Fruit fly (Drosophila melanogaster) whole organism, wandering third instar larva: ENCODE measurements around the gene pall.
A peak's percentile ranks its signal among the peaks of the same experiment; 100 is the strongest.

ENCODE experiments used
- Abd-B ChIP-seq: fragments of >200 bp; optimal IDR thresholded peaks from 2 replicates; lab custom pipeline; 2017; ENCODE audit warnings: missing biosample characterization, missing genetic modification characterization
- CG32264 ChIP-seq: fragments of 200-800 bp; sonication (Bioruptor generic); optimal IDR thresholded peaks from 2 replicates; lab custom pipeline; 2016; ENCODE audit warnings: missing biosample characterization, missing genetic modification characterization
- CG9705 ChIP-seq: fragments of 200-800 bp; sonication (Bioruptor generic); optimal IDR thresholded peaks from 2 replicates; lab custom pipeline; 2018; ENCODE audit warnings: missing biosample characterization, mild to moderate bottlenecking, missing genetic modification characterization
- CrebA ChIP-seq: fragments of 200-800 bp; sonication (Bioruptor generic); optimal IDR thresholded peaks from 2 replicates; lab custom pipeline; 2016; ENCODE audit warnings: missing biosample characterization, mild to moderate bottlenecking, missing genetic modification characterization, borderline replicate concordance
- Dfd ChIP-seq: fragments of >200 bp; optimal IDR thresholded peaks from 2 replicates; lab custom pipeline; 2017; ENCODE audit warnings: missing biosample characterization, missing genetic modification characterization
- Dif ChIP-seq: fragments of 200-275, 200-300 bp; sonication (Bioruptor generic); optimal IDR thresholded peaks from 2 replicates; lab custom pipeline; 2018; ENCODE audit warnings: missing biosample characterization, missing genetic modification characterization; ENCODE audit not compliant: partially characterized antibody
- GATAd ChIP-seq: sonication (Bioruptor generic); optimal IDR thresholded peaks from 2 replicates; lab custom pipeline; 2016; ENCODE audit warnings: missing biosample characterization, missing genetic modification characterization
- HLH106 ChIP-seq: fragments of 200-800 bp; optimal IDR thresholded peaks from 3 replicates; lab custom pipeline; 2019; ENCODE audit warnings: missing biosample characterization, mild to moderate bottlenecking, missing genetic modification characterization, moderate library complexity
- Hnf4 ChIP-seq: fragments of 200-800 bp; sonication (Bioruptor generic); optimal IDR thresholded peaks from 2 replicates; lab custom pipeline; 2016; ENCODE audit warnings: missing biosample characterization, mild to moderate bottlenecking, missing genetic modification characterization
- Hr78 ChIP-seq: fragments of >200 bp; optimal IDR thresholded peaks from 2 replicates; lab custom pipeline; 2017; ENCODE audit warnings: missing biosample characterization, missing genetic modification characterization
- Hr83 ChIP-seq: fragments of 200-300 bp; sonication (Bioruptor generic); optimal IDR thresholded peaks from 2 replicates; lab custom pipeline; 2016; ENCODE audit warnings: missing biosample characterization, mild to moderate bottlenecking, missing genetic modification characterization, moderate library complexity; ENCODE audit not compliant: poor library complexity, severe bottlenecking
- Jra ChIP-seq: sonication (Bioruptor generic); optimal IDR thresholded peaks from 2 replicates; lab custom pipeline; 2016; ENCODE audit warnings: missing biosample characterization, missing genetic modification characterization
- Mio ChIP-seq: sonication (Bioruptor generic); optimal IDR thresholded peaks from 2 replicates; lab custom pipeline; 2016; ENCODE audit warnings: missing biosample characterization, missing genetic modification characterization
- Myc ChIP-seq: fragments of >200 bp; optimal IDR thresholded peaks from 2 replicates; lab custom pipeline; 2017
- N ChIP-seq: fragments of >200 bp; optimal IDR thresholded peaks from 2 replicates; lab custom pipeline; 2018; ENCODE audit warnings: missing biosample characterization, missing external identifiers, missing genetic modification characterization
- OdsH ChIP-seq: fragments of 200-800 bp; sonication (Bioruptor generic); optimal IDR thresholded peaks from 2 replicates; lab custom pipeline; 2016; ENCODE audit warnings: missing biosample characterization, mild to moderate bottlenecking, missing genetic modification characterization
- Rel ChIP-seq, 2 experiments: fragments of 200-800 bp; sonication (Bioruptor generic) in 1 of 2; optimal IDR thresholded peaks; 2 replicates in 1 of 2; 3 replicates in 1 of 2; lab custom pipeline; 2016 to 2019; ENCODE audit warnings: mild to moderate bottlenecking in 2 of 2, missing biosample characterization in 2 of 2, missing genetic modification characterization in 2 of 2, moderate library complexity in 1 of 2
- Sp1 ChIP-seq: fragments of 200-800 bp; sonication (Bioruptor generic); optimal IDR thresholded peaks from 3 replicates; lab custom pipeline; 2019; ENCODE audit warnings: missing biosample characterization, mild to moderate bottlenecking, missing genetic modification characterization, moderate library complexity
- Vsx2 ChIP-seq: fragments of 200-300, 225-300 bp; sonication (Bioruptor generic); optimal IDR thresholded peaks from 2 replicates; lab custom pipeline; 2018; ENCODE audit warnings: missing biosample characterization, missing genetic modification characterization; ENCODE audit not compliant: partially characterized antibody
- br ChIP-seq: fragments of 200-800 bp; sonication (Bioruptor generic); optimal IDR thresholded peaks from 2 replicates; lab custom pipeline; 2016; ENCODE audit warnings: missing biosample characterization, missing genetic modification characterization
- brk ChIP-seq: fragments of 200-800 bp; sonication (Bioruptor generic); optimal IDR thresholded peaks from 2 replicates; lab custom pipeline; 2016; ENCODE audit warnings: missing biosample characterization, mild to moderate bottlenecking, missing genetic modification characterization
- dl ChIP-seq, 2 experiments: fragments of 175-275, 200-275 bp in 1 of 2; fragments of 200-275 bp in 1 of 2; sonication (Bioruptor generic); optimal IDR thresholded peaks; lab custom pipeline; 2018; ENCODE audit warnings: mild to moderate bottlenecking in 2 of 2, missing biosample characterization in 2 of 2, missing genetic modification characterization in 2 of 2, moderate library complexity in 2 of 2; ENCODE audit not compliant: partially characterized antibody in 2 of 2, insufficient read depth in 1 of 2
- dmrt93B ChIP-seq: fragments of 200-800 bp; sonication (Bioruptor generic); optimal IDR thresholded peaks from 2 replicates; lab custom pipeline; 2018; ENCODE audit warnings: missing biosample characterization, mild to moderate bottlenecking, missing genetic modification characterization
- dsf ChIP-seq: sonication (Bioruptor generic); optimal IDR thresholded peaks from 2 replicates; lab custom pipeline; 2016; ENCODE audit warnings: missing biosample characterization, missing genetic modification characterization, borderline replicate concordance
- ey ChIP-seq: fragments of 200-800 bp; sonication (Bioruptor generic); optimal IDR thresholded peaks from 2 replicates; lab custom pipeline; 2016; ENCODE audit warnings: missing biosample characterization, missing genetic modification characterization
- foxo ChIP-seq, 2 experiments: fragments of 200-800 bp; sonication (Bioruptor generic); optimal IDR thresholded peaks; 2 replicates in 1 of 2; 3 replicates in 1 of 2; lab custom pipeline; 2016 to 2017; ENCODE audit warnings: missing biosample characterization in 2 of 2, missing genetic modification characterization in 2 of 2
- fru ChIP-seq: fragments of 200-800 bp; sonication (Bioruptor generic); optimal IDR thresholded peaks from 3 replicates; lab custom pipeline; 2016; ENCODE audit warnings: missing biosample characterization, mild to moderate bottlenecking, missing genetic modification characterization
- h ChIP-seq: fragments of 200-800 bp; sonication (Bioruptor generic); optimal IDR thresholded peaks from 3 replicates; lab custom pipeline; 2016; ENCODE audit warnings: missing biosample characterization, mild to moderate bottlenecking, missing genetic modification characterization
- jim ChIP-seq: fragments of 175-275, 200-325 bp; sonication (Bioruptor generic); optimal IDR thresholded peaks from 2 replicates; lab custom pipeline; 2016; ENCODE audit warnings: missing biosample characterization, mild to moderate bottlenecking, missing genetic modification characterization
- lola ChIP-seq: fragments of >200 bp; optimal IDR thresholded peaks from 2 replicates; lab custom pipeline; 2017; ENCODE audit warnings: missing biosample characterization, missing genetic modification characterization
- pan ChIP-seq: fragments of >200 bp; optimal IDR thresholded peaks from 2 replicates; lab custom pipeline; 2017
- psq ChIP-seq: fragments of 200-800 bp; sonication (Bioruptor generic); optimal IDR thresholded peaks from 3 replicates; lab custom pipeline; 2017; ENCODE audit warnings: missing biosample characterization, mild to moderate bottlenecking, missing genetic modification characterization, moderate library complexity
- rgr ChIP-seq: fragments of 200-800 bp; sonication (Bioruptor generic); optimal IDR thresholded peaks from 3 replicates; lab custom pipeline; 2016; ENCODE audit warnings: missing biosample characterization, mild to moderate bottlenecking, missing genetic modification characterization
- sage ChIP-seq: fragments of 200-800 bp; sonication (Bioruptor generic); optimal IDR thresholded peaks from 2 replicates; lab custom pipeline; 2016; ENCODE audit warnings: missing biosample characterization, mild to moderate bottlenecking, missing genetic modification characterization
- sv ChIP-seq: fragments of 200-800 bp; sonication (Bioruptor generic); optimal IDR thresholded peaks from 3 replicates; lab custom pipeline; 2016; ENCODE audit warnings: missing biosample characterization, missing genetic modification characterization
- tai ChIP-seq: sonication (Bioruptor generic); optimal IDR thresholded peaks from 2 replicates; lab custom pipeline; 2016; ENCODE audit warnings: missing biosample characterization, missing genetic modification characterization
- usp ChIP-seq: fragments of >200 bp; optimal IDR thresholded peaks from 2 replicates; lab custom pipeline; 2017; ENCODE audit warnings: missing biosample characterization, missing genetic modification characterization
- woc ChIP-seq: sonication (Bioruptor generic); optimal IDR thresholded peaks from 2 replicates; lab custom pipeline; 2016; ENCODE audit warnings: missing biosample characterization, mild to moderate bottlenecking, missing genetic modification characterization

The pall gene

DNA sequence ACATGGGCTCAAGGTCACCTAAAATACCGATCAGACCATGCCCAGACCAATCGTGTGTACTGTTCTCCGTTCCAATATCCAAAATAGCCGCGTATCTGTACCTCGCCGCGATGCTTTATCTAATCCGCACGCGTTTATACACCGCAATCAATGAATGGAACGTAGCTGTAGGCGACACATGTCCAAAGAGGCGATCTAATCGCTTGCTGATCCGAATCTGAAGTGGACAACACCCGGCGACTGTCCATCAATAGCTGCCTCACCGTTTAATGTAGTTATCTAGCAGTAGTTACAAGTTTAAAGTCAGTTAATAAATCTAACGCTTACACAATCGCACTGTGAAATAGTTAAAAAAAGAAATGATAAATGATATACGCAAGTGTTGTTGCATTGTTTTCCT is 35.2 kb downstream of the pall start:
- peak; percentile 17 for TF ChIP-seq h (GFP tag; lab: Kevin White, UChicago)
- TF ChIP-seq GATAd (GFP tag; lab: Kevin White, UChicago) = no peak

DNA sequence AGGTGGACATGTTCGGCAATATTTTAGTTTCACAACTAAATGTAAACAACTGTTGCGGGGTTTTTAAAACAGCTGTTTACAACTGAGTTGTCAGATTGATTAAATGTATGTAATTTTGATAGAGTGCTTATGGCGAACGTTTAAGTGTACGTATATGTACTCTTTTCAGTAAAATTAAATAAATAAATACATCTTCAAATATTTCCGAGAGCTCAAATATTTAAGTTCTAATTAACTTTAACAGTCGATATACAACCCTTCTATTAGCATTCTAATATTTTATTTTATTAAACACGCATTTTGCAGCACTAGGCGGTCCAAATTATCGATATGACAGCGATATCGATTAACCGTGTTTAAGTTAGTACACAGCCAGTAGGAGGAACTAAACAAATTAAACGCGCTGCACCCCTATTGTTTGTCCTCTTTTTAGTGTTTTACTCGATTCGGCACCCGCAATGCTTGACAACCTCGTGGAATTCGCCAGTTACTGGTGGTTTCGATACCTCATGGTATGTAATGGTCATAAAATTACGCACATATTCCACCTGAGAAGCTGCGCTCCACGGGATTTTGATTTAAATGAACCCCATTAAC is 36.0 kb downstream of the pall start, which contains the start of the genes CG3448 and ghi:
CG3448 (minus strand) TSS at position 51 of the 597 bp plus-strand sequence.
ghi (plus strand) TSS at position 355 of the 597 bp plus-strand sequence.
- TF ChIP-seq Hnf4 = peak; percentile 71
- TF ChIP-seq OdsH (GFP tag; lab: Kevin White, UChicago) = peak; percentile 6
- no peak for TF ChIP-seq Hr83 (GFP tag; lab: Kevin White, UChicago)
- no peak for TF ChIP-seq usp (GFP tag; lab: Kevin White, UChicago)
- peak; percentile 69 for TF ChIP-seq br
- TF ChIP-seq HLH106 (tag; lab: Kevin White, UChicago) = peak; percentile 78
- peak; percentile 15 for TF ChIP-seq Myc
- TF ChIP-seq dl (GFP tag; optimal IDR thresholded peaks at IDR 0.05; lab: Kevin White, UChicago; ENCODE audit: insufficient read depth in 1 of 2, partially characterized antibody in 2 of 2) = no peak
- TF ChIP-seq sv (GFP tag; lab: Kevin White, UChicago) = peak; percentile 4
- TF ChIP-seq woc (GFP tag; lab: Kevin White, UChicago) = peak; percentile 69
- TF ChIP-seq Mio (GFP tag; lab: Kevin White, UChicago) = no peak
- no peak for TF ChIP-seq tai (GFP tag; lab: Kevin White, UChicago)
- TF ChIP-seq Hr78 (GFP tag; lab: Kevin White, UChicago) = no peak
- peak; percentile 43 for TF ChIP-seq ey (GFP tag; lab: Kevin White, UChicago)
- peak; percentile 23 for TF ChIP-seq CG32264 (GFP tag; lab: Kevin White, UChicago)
- TF ChIP-seq brk = no peak
- TF ChIP-seq h (GFP tag; lab: Kevin White, UChicago) = peak; percentile 84
- peak; percentile 67 for TF ChIP-seq rgr (GFP tag; lab: Kevin White, UChicago)
- TF ChIP-seq Abd-B (GFP tag; lab: Kevin White, UChicago) = no peak
- TF ChIP-seq Rel (GFP tag; optimal IDR thresholded peaks at IDR 0.05; lab: Kevin White, UChicago) = no peak
- TF ChIP-seq Rel (tag; optimal IDR thresholded peaks at IDR 0.05; lab: Kevin White, UChicago) = peak; percentile 76
- peak; percentile 69 for TF ChIP-seq CG9705 (GFP tag; lab: Kevin White, UChicago)
- TF ChIP-seq psq (GFP tag; lab: Kevin White, UChicago) = peak; percentile 42
- TF ChIP-seq dsf (GFP tag; lab: Kevin White, UChicago) = peak; percentile 32
- no peak for TF ChIP-seq Dfd
- TF ChIP-seq lola = no peak
- peak; percentile 58 for TF ChIP-seq Jra (GFP tag; lab: Kevin White, UChicago)
- TF ChIP-seq foxo (GFP tag; optimal IDR thresholded peaks at IDR 0.05; lab: Kevin White, UChicago) = peak in 1 of 2 experiments; percentile 80
- peak; percentile 83 for TF ChIP-seq fru (GFP tag; lab: Kevin White, UChicago)
- no peak for TF ChIP-seq CrebA (GFP tag; lab: Kevin White, UChicago)
- no peak for TF ChIP-seq jim (GFP tag; lab: Kevin White, UChicago)
- no peak for TF ChIP-seq N (GFP tag; lab: Kevin White, UChicago)
- no peak for TF ChIP-seq dmrt93B (GFP tag; lab: Kevin White, UChicago)
- no peak for TF ChIP-seq GATAd (GFP tag; lab: Kevin White, UChicago)
- TF ChIP-seq Dif (GFP tag; lab: Kevin White, UChicago) = no peak
- TF ChIP-seq Vsx2 (GFP tag; lab: Kevin White, UChicago) = no peak
- TF ChIP-seq Sp1 (GFP tag; lab: Kevin White, UChicago) = peak; percentile 76
- TF ChIP-seq pan (lab: Kevin White, UChicago) = no peak
- TF ChIP-seq sage = peak; percentile 75
